Worm (Caenorhabditis elegans) whole organism, late embryonic: ENCODE measurements around the gene Y66A7A.7.

Source experiments
- F13H6.1 ChIP-seq: sonication (generic microtip); optimal IDR thresholded peaks from 2 replicates; lab custom pipeline; 2016; ENCODE audit warnings: missing genetic modification characterization, missing compliant biosample characterization
- ama-1 ChIP-seq: fragments of 150-350 bp; optimal IDR thresholded peaks from 2 replicates; lab custom pipeline; 2014
- ceh-14 ChIP-seq: sonication (generic microtip); optimal IDR thresholded peaks from 2 replicates; lab custom pipeline; 2016; ENCODE audit warnings: missing genotype, missing genetic modification characterization, missing compliant biosample characterization
- ceh-9 ChIP-seq: sonication (generic microtip); optimal IDR thresholded peaks from 2 replicates; lab custom pipeline; 2016; ENCODE audit warnings: mild to moderate bottlenecking, missing genetic modification characterization, inconsistent platforms, missing compliant biosample characterization
- eyg-1 ChIP-seq: sonication (generic microtip); optimal IDR thresholded peaks from 2 replicates; lab custom pipeline; 2016; ENCODE audit warnings: missing genotype, missing genetic modification characterization, missing compliant biosample characterization
- fkh-10 ChIP-seq: fragments of 150-350 bp; optimal IDR thresholded peaks from 2 replicates; lab custom pipeline; 2014; ENCODE audit warnings: missing biosample characterization, missing genetic modification reagents, missing genetic modification characterization
- hlh-30 ChIP-seq: sonication (generic microtip); optimal IDR thresholded peaks from 2 replicates; lab custom pipeline; 2017; ENCODE audit warnings: antibody characterized with exemption, missing genetic modification characterization, missing compliant biosample characterization; ENCODE audit not compliant: insufficient read depth
- nhr-11 ChIP-seq: fragments of 150-350 bp; optimal IDR thresholded peaks from 2 replicates; lab custom pipeline; 2014; ENCODE audit warnings: missing biosample characterization, missing genetic modification characterization
- tbx-2 ChIP-seq: sonication (generic microtip); optimal IDR thresholded peaks from 2 replicates; lab custom pipeline; 2016; ENCODE audit warnings: missing genetic modification characterization, missing compliant biosample characterization
- unc-3 ChIP-seq, 2 experiments: fragments of 200-800 bp in 1 of 2; sonication (Bioruptor generic) in 1 of 2; sonication (generic microtip) in 1 of 2; conservative IDR thresholded peaks in 1 of 2; optimal IDR thresholded peaks in 1 of 2; 2 replicates each; pipeline versions ENCODE4 v1.3.6 to Lab custom; 2016 to 2022; ENCODE audit warnings: missing compliant biosample characterization in 2 of 2, missing genetic modification characterization in 2 of 2, missing genetic modification reagents in 1 of 2

- TF ChIP-seq fkh-10 (GFP tag; lab: Kevin White, UChicago) (no peak), F13H6.1 (tag; lab: Kevin White, UChicago) (no peak), ceh-9 (tag; lab: Kevin White, UChicago) (no peak), unc-3 (GFP tag; conservative IDR thresholded peaks at IDR 0.05; lab: Robert Waterston, UW) (no peak), unc-3 (tag; optimal IDR thresholded peaks at IDR 0.05; lab: Kevin White, UChicago) (no peak), eyg-1 (no peak), ceh-14 (no peak), hlh-30 (tag; lab: Kevin White, UChicago) (no peak), nhr-11 (tag; lab: Kevin White, UChicago) (no peak), ama-1 (lab: Kevin White, UChicago) (no peak), tbx-2 (tag; lab: Kevin White, UChicago) (no peak)
Measured at ce11 chrIII:11631111-11631510, 1.9 kb upstream of the Y66A7A.7 start.
